Fruit fly (Drosophila melanogaster) S2 (cell line): ENCODE data around the gene CG16903.

Experiments
- CG8478 ChIP-seq: fragments of >200 bp; optimal IDR thresholded peaks from 2 replicates; lab custom pipeline; 2018
- CTCF ChIP-seq, 2 experiments: fragments of >200 bp; optimal IDR thresholded peaks; 2 replicates each; lab custom pipeline; 2018

dm6 chrX:2036383-2036782 lies 43.8 kb downstream of the CG16903 start:
- TF ChIP-seq CG8478 (lab: Kevin White, UChicago), result no peak
- no peak for TF ChIP-seq CTCF (optimal IDR thresholded peaks at IDR 0.05; lab: Kevin White, UChicago)
